Fruit fly (Drosophila melanogaster) ovary, adult (tissue): ENCODE measurements around the gene CG33263.

Experiments used
- CG17801 ChIP-seq: fragments of 200-800 bp; optimal IDR thresholded peaks from 2 replicates; lab custom pipeline; 2019; ENCODE audit warnings: missing biosample characterization, mild to moderate bottlenecking, missing genetic modification characterization, moderate library complexity; ENCODE audit not compliant: partially characterized antibody

Gene CG33263

dm6 chr3L:13424068-13424467 lies at the start of gene CG33263:
Gene CG33263 (minus strand): TSS chr3L:13424168.
- no peak for TF ChIP-seq CG17801 (GFP tag; lab: Kevin White, UChicago)

- no peak for TF ChIP-seq CG17801 (GFP tag; lab: Kevin White, UChicago)
Observed at dm6 chr3L:13457133-13457532, 33.2 kb upstream of the CG33263 start, which contains the start of gene CG10116. Gene CG10116 (minus strand): TSS chr3L:13457238.

dm6 chr3L:13454755-13455154 lies 30.8 kb upstream of the CG33263 start:
- TF ChIP-seq CG17801 (GFP tag; lab: Kevin White, UChicago), result peak; percentile 2

- no peak for TF ChIP-seq CG17801 (GFP tag; lab: Kevin White, UChicago)
Observed at dm6 chr3L:13452281-13452680, 28.3 kb upstream of the CG33263 start.

- TF ChIP-seq CG17801 (GFP tag; lab: Kevin White, UChicago), result no peak
Observed at dm6 chr3L:13451562-13451961, 27.6 kb upstream of the CG33263 start.

dm6 chr3L:13450177-13450793 lies 26.3 kb upstream of the CG33263 start, which contains the start of the genes JMJD7 and CG10738:
Gene JMJD7 (minus strand): TSS chr3L:13450283.
Gene CG10738 (plus strand): TSS chr3L:13450770.
- TF ChIP-seq CG17801 (GFP tag; lab: Kevin White, UChicago), result peak; percentile 69

- peak; percentile 93 for TF ChIP-seq CG17801 (GFP tag; lab: Kevin White, UChicago)
Observed at dm6 chr3L:13442400-13442799, 18.4 kb upstream of the CG33263 start, which contains the start of gene cmb. Gene cmb (plus strand): TSS chr3L:13442594.

dm6 chr3L:13440370-13440960 lies 16.5 kb upstream of the CG33263 start, which contains the start of the genes CG10140 and CG14109:
Gene CG10140 (minus strand): TSS chr3L:13440470.
Gene CG14109 (plus strand): TSS chr3L:13440910.
- no peak for TF ChIP-seq CG17801 (GFP tag; lab: Kevin White, UChicago)

dm6 chr3L:13437654-13438053 lies 13.7 kb upstream of the CG33263 start, which contains the start of gene CG10725:
Gene CG10725 (plus strand): TSS chr3L:13437954.
- TF ChIP-seq CG17801 (GFP tag; lab: Kevin White, UChicago), result no peak

- TF ChIP-seq CG17801 (GFP tag; lab: Kevin White, UChicago), result no peak
Observed at dm6 chr3L:13437036-13437435, 13.1 kb upstream of the CG33263 start, which contains the start of gene CG10154. Gene CG10154 (minus strand): TSS chr3L:13437136.

- no peak for TF ChIP-seq CG17801 (GFP tag; lab: Kevin White, UChicago)
Observed at dm6 chr3L:13435170-13435727, 11.3 kb upstream of the CG33263 start, which contains the start of gene CG10713. Gene CG10713 (minus strand): TSS chr3L:13435229.

dm6 chr3L:13433522-13433921 lies 9.6 kb upstream of the CG33263 start:
- TF ChIP-seq CG17801 (GFP tag; lab: Kevin White, UChicago), result no peak

- TF ChIP-seq CG17801 (GFP tag; lab: Kevin White, UChicago), result no peak
Observed at dm6 chr3L:13432791-13433190, 8.8 kb upstream of the CG33263 start.

dm6 chr3L:13430171-13430570 lies 6.2 kb upstream of the CG33263 start:
- TF ChIP-seq CG17801 (GFP tag; lab: Kevin White, UChicago), result no peak

- TF ChIP-seq CG17801 (GFP tag; lab: Kevin White, UChicago), result no peak
Observed at dm6 chr3L:13426573-13426972, 2.6 kb upstream of the CG33263 start, which contains the start of gene CG14105. Gene CG14105 (minus strand): TSS chr3L:13426673.
